Fruit fly (Drosophila melanogaster): ENCODE data around the gene lmgB.
A peak's percentile ranks its signal among the peaks of the same experiment; 100 is the strongest.

Gene lmgB

dm6 chr2L:8535394-8536176 lies 7.2 kb upstream of the lmgB start (continued):
- TF ChIP-seq CG12219 (GFP tag; optimal IDR thresholded peaks at IDR 0.05) (peak; percentile 41), CG3407 (GFP tag; optimal IDR thresholded peaks at IDR 0.05) (peak; percentile 88), sna (GFP tag; IDR thresholded peaks at IDR 0.05; ENCODE audit: partially characterized antibody) (no peak), row (GFP tag; IDR thresholded peaks at IDR 0.05) (peak; percentile 92), wdn (GFP tag; IDR thresholded peaks at IDR 0.05) (no peak; the same call in none of the 2 replicates), CG10366 (GFP tag; IDR thresholded peaks at IDR 0.05) (peak; percentile 55), dimm (GFP tag; IDR thresholded peaks at IDR 0.05) (no peak), Abd-B (GFP tag; optimal IDR thresholded peaks at IDR 0.05) (peak; percentile 89)

DNA sequence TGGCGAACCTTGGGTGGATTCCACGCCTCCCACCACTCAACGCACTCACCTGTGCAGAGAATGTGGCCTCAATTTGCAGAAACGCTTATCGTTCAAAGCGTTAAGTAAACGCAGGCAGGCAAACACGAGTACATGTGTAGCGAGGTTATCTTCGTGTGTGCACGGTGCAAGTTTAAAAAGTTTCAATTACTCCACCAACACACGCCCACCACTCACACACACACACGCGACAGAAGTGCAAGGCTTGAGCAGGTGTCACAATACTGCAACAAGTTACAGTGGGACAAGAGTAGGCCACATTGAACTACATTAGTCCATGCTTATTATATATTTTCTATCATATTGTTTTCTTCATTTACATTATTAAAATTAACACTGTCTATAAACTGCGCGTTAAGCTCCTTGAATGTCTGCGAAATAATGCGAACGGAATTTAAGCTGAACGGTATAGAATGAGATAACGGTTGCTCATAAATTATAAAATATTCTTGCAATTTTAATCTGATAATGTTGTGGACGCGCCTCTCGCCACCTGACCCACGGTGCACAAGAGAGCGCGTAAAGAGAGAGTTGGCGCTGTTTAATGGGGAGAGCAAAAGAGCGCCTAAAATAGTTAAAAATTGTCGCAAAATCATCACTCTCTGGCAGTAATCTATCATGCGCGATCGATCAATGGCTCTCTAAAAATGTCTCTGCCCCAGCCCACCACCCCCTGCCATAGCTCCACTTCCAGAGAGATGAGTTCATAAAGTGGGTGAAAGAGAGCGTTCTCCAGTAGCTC lies 6.3 kb upstream of the lmgB start:
- TF ChIP-seq Elba2 (GFP tag; optimal IDR thresholded peaks at IDR 0.05) (no peak), ato (GFP tag; IDR thresholded peaks at IDR 0.05; ENCODE audit: partially characterized antibody) (no peak), danr (GFP tag; IDR thresholded peaks at IDR 0.05) (peak; percentile 94), Jarid2 (GFP tag; optimal IDR thresholded peaks at IDR 0.05) (peak; percentile 82), CG13424 (tag; optimal IDR thresholded peaks at IDR 0.05) (peak; percentile 98), CG11085 (GFP tag; IDR thresholded peaks at IDR 0.05) (peak; percentile 68), gfzf (GFP tag; optimal IDR thresholded peaks at IDR 0.05) (no peak), CG31224 (GFP tag; IDR thresholded peaks at IDR 0.05) (peak; percentile 62), CG7745 (tag; optimal IDR thresholded peaks at IDR 0.05) (peak; percentile 50), CG16863 (GFP tag; optimal IDR thresholded peaks at IDR 0.05) (peak; percentile 87), Doc2 (GFP tag; IDR thresholded peaks at IDR 0.05) (peak; percentile 76), run (tag; optimal IDR thresholded peaks at IDR 0.05) (peak; percentile 96), inv (GFP tag; IDR thresholded peaks at IDR 0.05; ENCODE audit: partially characterized antibody) (no peak; the same call in 1 of the 2 replicates), D19B (GFP tag; optimal IDR thresholded peaks at IDR 0.05) (peak; percentile 50), Adf1 (GFP tag; IDR thresholded peaks at IDR 0.05) (no peak; the same call in 1 of the 2 replicates), sug (tag; optimal IDR thresholded peaks at IDR 0.05) (peak; percentile 78), CG18011 (GFP tag; optimal IDR thresholded peaks at IDR 0.05) (peak; percentile 75), HLH54F (GFP tag; optimal IDR thresholded peaks at IDR 0.05) (peak; percentile 65), HmgZ (tag; optimal IDR thresholded peaks at IDR 0.05) (peak; percentile 89), CG1233 (GFP tag; optimal IDR thresholded peaks at IDR 0.05) (peak; percentile 93), odd (GFP tag; optimal IDR thresholded peaks at IDR 0.05) (peak; percentile 91), unpg (GFP tag; optimal IDR thresholded peaks at IDR 0.05) (peak; percentile 97), Neu2 (GFP tag; optimal IDR thresholded peaks at IDR 0.05; ENCODE audit: borderline replicate concordance) (no peak), CrebB (tag; optimal IDR thresholded peaks at IDR 0.05) (peak; percentile 92), dimm (GFP tag; IDR thresholded peaks at IDR 0.05) (peak; percentile 89), CG2712 (tag; optimal IDR thresholded peaks at IDR 0.05) (peak; percentile 98), hth (optimal IDR thresholded peaks at IDR 0.05) (no peak), Med (GFP tag) (peak; percentile 97), CG31365 (tag; optimal IDR thresholded peaks at IDR 0.05) (peak; percentile 82), CG15269 (tag; optimal IDR thresholded peaks at IDR 0.05) (peak; percentile 96), CG17385 (GFP tag; optimal IDR thresholded peaks at IDR 0.05) (peak; percentile 92), HHEX (GFP tag; optimal IDR thresholded peaks at IDR 0.05) (peak; percentile 93), CG18262 (tag; optimal IDR thresholded peaks at IDR 0.05) (peak; percentile 95), phol (tag; optimal IDR thresholded peaks at IDR 0.05) (peak; percentile 97), HLHmδ (GFP tag; optimal IDR thresholded peaks at IDR 0.05) (peak; percentile 81), Ada2b (GFP tag; IDR thresholded peaks at IDR 0.05) (peak; percentile 93), CG1792 (GFP tag; optimal IDR thresholded peaks at IDR 0.05) (peak; percentile 40), CG4404 (GFP tag; IDR thresholded peaks at IDR 0.05) (peak; percentile 79)
